Worm (Caenorhabditis elegans): ENCODE results near the gene Y46C8AM.1.

Y46C8AM.1 gene

DNA sequence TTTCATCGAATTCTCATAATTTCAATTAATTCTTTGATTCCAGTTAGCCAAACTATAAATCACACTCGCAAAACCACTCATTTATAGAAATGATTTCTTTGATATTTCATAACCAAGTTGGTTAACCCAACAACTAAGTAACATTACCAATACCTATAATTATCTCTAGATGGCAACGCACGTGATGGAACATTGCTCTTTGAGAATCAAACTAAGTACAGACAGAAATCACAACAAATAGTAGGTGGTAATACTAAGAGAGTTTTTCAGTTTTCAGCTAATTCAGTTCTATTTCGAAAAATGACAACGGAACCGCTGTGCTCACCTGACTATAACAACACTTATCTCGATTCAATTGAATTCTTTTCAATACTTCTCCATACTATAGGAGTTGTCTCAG is 18.9 kb downstream of the Y46C8AM.1 start, which contains the start of gene srh-223:
Gene srh-223 (plus strand): TSS at position 301 of the 400 bp plus-strand sequence.
- no peak for TF ChIP-seq ttx-3 (tag; optimal IDR thresholded peaks at IDR 0.05)
- no peak for TF ChIP-seq C08G9.2 (tag; optimal IDR thresholded peaks at IDR 0.05)
- no peak for TF ChIP-seq unc-86 (tag; optimal IDR thresholded peaks at IDR 0.05)
- no peak for TF ChIP-seq ceh-14 (tag; optimal IDR thresholded peaks at IDR 0.05)
- no peak for TF ChIP-seq C38D4.7 (GFP tag; optimal IDR thresholded peaks at IDR 0.05)
- no peak for TF ChIP-seq ref-2 (tag; optimal IDR thresholded peaks at IDR 0.05)
- no peak for TF ChIP-seq ets-4 (tag; optimal IDR thresholded peaks at IDR 0.05)
- TF ChIP-seq pqm-1 (tag; optimal IDR thresholded peaks at IDR 0.05): no peak
- TF ChIP-seq unc-55 (GFP tag; optimal IDR thresholded peaks at IDR 0.05): no peak
- TF ChIP-seq ceh-19 (GFP tag; optimal IDR thresholded peaks at IDR 0.05): no peak
- no peak for TF ChIP-seq pax-1 (tag; optimal IDR thresholded peaks at IDR 0.05)
- TF ChIP-seq lim-6 (tag; optimal IDR thresholded peaks at IDR 0.05): no peak
- no peak for TF ChIP-seq hlh-13 (GFP tag; optimal IDR thresholded peaks at IDR 0.05)
- TF ChIP-seq unc-42 (tag; optimal IDR thresholded peaks at IDR 0.05): no peak
- no peak for TF ChIP-seq elt-2 (tag; optimal IDR thresholded peaks at IDR 0.05)
- TF ChIP-seq F13H6.1 (tag; optimal IDR thresholded peaks at IDR 0.05): no peak

DNA sequence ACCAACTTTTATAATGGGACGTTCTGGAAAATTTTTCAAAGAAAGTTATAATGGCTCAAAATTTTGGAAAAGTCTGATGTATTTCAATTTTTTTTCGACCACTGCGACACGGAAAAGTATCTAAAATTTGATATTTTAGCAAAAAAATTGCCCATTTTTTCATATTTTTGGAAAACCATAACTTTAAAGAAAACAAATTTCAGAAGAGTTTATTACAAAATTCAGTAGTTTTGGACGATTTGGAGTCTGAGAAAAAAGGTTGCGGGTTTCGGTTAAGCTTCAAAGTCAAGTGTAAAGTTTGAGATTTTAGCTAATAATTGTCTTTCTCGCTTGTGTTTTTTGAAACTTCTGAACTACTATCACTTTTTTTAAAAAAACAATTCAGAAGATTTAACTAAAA is 25.4 kb downstream of the Y46C8AM.1 start:
- TF ChIP-seq ref-2 (tag; optimal IDR thresholded peaks at IDR 0.05) (no peak), ceh-2 (tag; optimal IDR thresholded peaks at IDR 0.05) (no peak), hlh-13 (GFP tag; optimal IDR thresholded peaks at IDR 0.05) (no peak), fax-1 (tag; optimal IDR thresholded peaks at IDR 0.05) (no peak), Y22D7AL.16 (tag; optimal IDR thresholded peaks at IDR 0.05) (no peak), ceh-31 (tag; optimal IDR thresholded peaks at IDR 0.05) (no peak), madf-2 (tag; optimal IDR thresholded peaks at IDR 0.05) (no peak), ceh-48 (tag; optimal IDR thresholded peaks at IDR 0.05) (no peak), zip-5 (tag; optimal IDR thresholded peaks at IDR 0.05) (no peak)

DNA sequence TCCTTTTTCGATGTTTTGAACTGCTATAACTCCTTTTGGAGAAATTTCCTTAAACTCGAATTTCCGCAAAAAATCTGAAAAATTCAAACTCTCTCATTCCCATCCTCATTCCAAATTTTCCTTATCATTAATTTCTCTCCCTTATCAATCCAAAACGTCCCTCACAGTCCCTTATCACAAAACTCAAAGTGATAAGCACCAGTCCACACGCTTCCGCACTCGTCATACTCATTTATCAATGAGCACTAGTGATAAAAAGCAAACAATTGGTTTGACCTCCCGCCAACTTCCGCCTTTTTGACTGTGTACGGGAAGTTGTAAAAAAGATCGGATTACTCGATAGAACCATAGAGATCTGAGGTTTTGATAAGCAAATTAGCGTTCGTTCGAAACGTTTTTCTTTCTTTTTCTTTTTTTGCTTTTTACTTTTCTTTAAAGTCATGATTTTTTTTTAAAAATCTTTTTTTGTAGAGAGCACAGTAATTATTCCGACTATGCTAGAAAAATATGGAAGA is 26.0 kb downstream of the Y46C8AM.1 start, which contains the start of gene clec-78:
Gene clec-78 (plus strand): TSS at position 465 of the 515 bp plus-strand sequence.
- TF ChIP-seq pqm-1 (tag; optimal IDR thresholded peaks at IDR 0.05) (peak; percentile 83), ceh-2 (tag; optimal IDR thresholded peaks at IDR 0.05) (no peak), ceh-6 (GFP tag; optimal IDR thresholded peaks at IDR 0.05) (no peak), zip-5 (tag; optimal IDR thresholded peaks at IDR 0.05) (peak; percentile 5), T23F11.4 (GFP tag; optimal IDR thresholded peaks at IDR 0.05) (no peak), elt-2 (tag; optimal IDR thresholded peaks at IDR 0.05) (peak; percentile 100), ceh-30 (tag; optimal IDR thresholded peaks at IDR 0.05) (no peak)

ce11 chrIV:3993292-3993691 is 30.6 kb downstream of the Y46C8AM.1 start, which contains the start of gene F47C12.6:
TSS of gene F47C12.6 (minus strand) at chrIV:3993392.
- TF ChIP-seq hlh-15 (tag; optimal IDR thresholded peaks at IDR 0.05): no peak
- TF ChIP-seq ceh-19 (GFP tag; optimal IDR thresholded peaks at IDR 0.05): no peak
- no peak for TF ChIP-seq ttx-3 (tag; optimal IDR thresholded peaks at IDR 0.05)
- no peak for TF ChIP-seq pax-1 (tag; optimal IDR thresholded peaks at IDR 0.05)
- no peak for TF ChIP-seq ceh-30 (tag; optimal IDR thresholded peaks at IDR 0.05)
- TF ChIP-seq sdc-2 (tag; optimal IDR thresholded peaks at IDR 0.05): no peak
- no peak for TF ChIP-seq odd-2 (tag; optimal IDR thresholded peaks at IDR 0.05)
- TF ChIP-seq nhr-11 (tag; optimal IDR thresholded peaks at IDR 0.05): no peak
- TF ChIP-seq tbx-7 (tag; optimal IDR thresholded peaks at IDR 0.05): no peak
- no peak for TF ChIP-seq ceh-22 (tag; optimal IDR thresholded peaks at IDR 0.05)
- no peak for TF ChIP-seq fax-1 (tag; optimal IDR thresholded peaks at IDR 0.05)
- TF ChIP-seq ceh-45 (GFP tag; IDR thresholded peaks at IDR 0.05): no peak
- no peak for TF ChIP-seq C08G9.2 (tag; optimal IDR thresholded peaks at IDR 0.05)
- TF ChIP-seq ets-4 (tag; optimal IDR thresholded peaks at IDR 0.05): no peak
- no peak for TF ChIP-seq che-1 (tag; optimal IDR thresholded peaks at IDR 0.05)
- TF ChIP-seq unc-42 (tag; optimal IDR thresholded peaks at IDR 0.05): no peak
- TF ChIP-seq fkh-6 (tag; optimal IDR thresholded peaks at IDR 0.05): no peak
- TF ChIP-seq pag-3 (tag; optimal IDR thresholded peaks at IDR 0.05; ENCODE audit: borderline replicate concordance): no peak
- no peak for TF ChIP-seq npax-4 (tag; optimal IDR thresholded peaks at IDR 0.05)
- no peak for TF ChIP-seq unc-3 (GFP tag; conservative IDR thresholded peaks at IDR 0.05)
- no peak for TF ChIP-seq unc-3 (tag; optimal IDR thresholded peaks at IDR 0.05)
